Worm (Caenorhabditis elegans): ENCODE measurements around the gene erp-44.2.
A peak's percentile ranks its signal among the peaks of the same experiment; 100 is the strongest.

Gene erp-44.2

ce11 chrIV:7794709-7795108, 39.8 kb downstream of the erp-44.2 start, which contains the start of gene ntp-1:
Gene ntp-1 (minus strand): TSS chrIV:7794809.
- TF ChIP-seq snpc-4 (tag; optimal IDR thresholded peaks at IDR 0.05) (no peak), elt-1 (tag; optimal IDR thresholded peaks at IDR 0.05; ENCODE audit: borderline replicate concordance, insufficient read depth) (no peak), lin-13 (tag; optimal IDR thresholded peaks at IDR 0.05) (no peak), unc-120 (tag; optimal IDR thresholded peaks at IDR 0.05; ENCODE audit: poor library complexity, severe bottlenecking) (no peak), drap-1 (GFP tag; optimal IDR thresholded peaks at IDR 0.05) (no peak), ztf-11 (tag; optimal IDR thresholded peaks at IDR 0.05) (no peak), zip-8 (tag; optimal IDR thresholded peaks at IDR 0.05) (no peak), mab-5 (tag; optimal IDR thresholded peaks at IDR 0.05) (no peak), blmp-1 (tag; optimal IDR thresholded peaks at IDR 0.05) (no peak), unc-39 (tag; optimal IDR thresholded peaks at IDR 0.05) (no peak), lin-32 (GFP tag; optimal IDR thresholded peaks at IDR 0.05) (no peak), nhr-12 (tag; optimal IDR thresholded peaks at IDR 0.05) (no peak), cnd-1 (tag; optimal IDR thresholded peaks at IDR 0.05) (no peak), elt-3 (tag; optimal IDR thresholded peaks at IDR 0.05) (no peak), ceh-39 (tag; optimal IDR thresholded peaks at IDR 0.05) (no peak), nhr-76 (tag; optimal IDR thresholded peaks at IDR 0.05) (no peak), tbx-8 (GFP tag; optimal IDR thresholded peaks at IDR 0.05) (no peak)

- no peak for TF ChIP-seq nhr-2 (tag; optimal IDR thresholded peaks at IDR 0.05)
- TF ChIP-seq lsy-2 (tag; optimal IDR thresholded peaks at IDR 0.05): no peak
- no peak for TF ChIP-seq lin-32 (GFP tag; optimal IDR thresholded peaks at IDR 0.05)
- TF ChIP-seq ceh-83 (GFP tag; optimal IDR thresholded peaks at IDR 0.05): no peak
- no peak for TF ChIP-seq snpc-4 (tag; optimal IDR thresholded peaks at IDR 0.05)
- TF ChIP-seq nhr-76 (tag; optimal IDR thresholded peaks at IDR 0.05): no peak
- no peak for TF ChIP-seq zip-8 (tag; optimal IDR thresholded peaks at IDR 0.05)
- no peak for TF ChIP-seq unc-62 (GFP tag; optimal IDR thresholded peaks at IDR 0.05)
- TF ChIP-seq ztf-11 (tag; optimal IDR thresholded peaks at IDR 0.05): no peak
- TF ChIP-seq nhr-28 (tag; optimal IDR thresholded peaks at IDR 0.05): no peak
- no peak for TF ChIP-seq ceh-43 (GFP tag; optimal IDR thresholded peaks at IDR 0.05)
- no peak for TF ChIP-seq tbx-8 (GFP tag; optimal IDR thresholded peaks at IDR 0.05)
- no peak for TF ChIP-seq M03D4.4 (tag; optimal IDR thresholded peaks at IDR 0.05)
- no peak for TF ChIP-seq sptf-1 (tag; optimal IDR thresholded peaks at IDR 0.05)
- no peak for TF ChIP-seq ceh-39 (tag; optimal IDR thresholded peaks at IDR 0.05)
- no peak for TF ChIP-seq mep-1 (tag; optimal IDR thresholded peaks at IDR 0.05)
- no peak for TF ChIP-seq bed-3 (GFP tag; optimal IDR thresholded peaks at IDR 0.05)
- no peak for TF ChIP-seq nhr-237 (tag; optimal IDR thresholded peaks at IDR 0.05)
- no peak for TF ChIP-seq ham-2 (GFP tag; optimal IDR thresholded peaks at IDR 0.05)
Measured at ce11 chrIV:7791821-7792446, 42.5 kb downstream of the erp-44.2 start, which contains the start of gene C33H5.13. Gene C33H5.13 (minus strand): TSS chrIV:7792263.

- TF ChIP-seq nhr-237 (tag; optimal IDR thresholded peaks at IDR 0.05) (peak; percentile 86), mls-2 (tag; optimal IDR thresholded peaks at IDR 0.05) (no peak), unc-120 (tag; optimal IDR thresholded peaks at IDR 0.05; ENCODE audit: poor library complexity, severe bottlenecking) (peak; percentile 56), lin-32 (GFP tag; optimal IDR thresholded peaks at IDR 0.05) (no peak), nhr-76 (tag; optimal IDR thresholded peaks at IDR 0.05) (no peak), hlh-1 (tag; optimal IDR thresholded peaks at IDR 0.05) (peak; percentile 95), elt-1 (tag; optimal IDR thresholded peaks at IDR 0.05; ENCODE audit: borderline replicate concordance, insufficient read depth) (peak; percentile 30), pha-4 (tag; optimal IDR thresholded peaks at IDR 0.05) (peak; percentile 94), cnd-1 (tag; optimal IDR thresholded peaks at IDR 0.05) (peak; percentile 58), ceh-43 (GFP tag; optimal IDR thresholded peaks at IDR 0.05) (no peak), drap-1 (GFP tag; optimal IDR thresholded peaks at IDR 0.05) (peak; percentile 20), sptf-1 (tag; optimal IDR thresholded peaks at IDR 0.05) (peak; percentile 6), lsy-2 (tag; optimal IDR thresholded peaks at IDR 0.05) (peak; percentile 98), bed-3 (GFP tag; optimal IDR thresholded peaks at IDR 0.05) (no peak), nhr-12 (tag; optimal IDR thresholded peaks at IDR 0.05) (peak; percentile 2), lin-13 (tag; optimal IDR thresholded peaks at IDR 0.05) (peak; percentile 85), ceh-39 (tag; optimal IDR thresholded peaks at IDR 0.05) (peak; percentile 86), mep-1 (tag; optimal IDR thresholded peaks at IDR 0.05) (peak; percentile 98), sem-2 (GFP tag; optimal IDR thresholded peaks at IDR 0.05) (no peak), unc-62 (GFP tag; optimal IDR thresholded peaks at IDR 0.05) (peak; percentile 77), ces-1 (GFP tag; optimal IDR thresholded peaks at IDR 0.05) (peak; percentile 87), elt-3 (tag; optimal IDR thresholded peaks at IDR 0.05) (no peak), blmp-1 (tag; optimal IDR thresholded peaks at IDR 0.05) (no peak)
Measured at ce11 chrIV:7790801-7791588, 43.5 kb downstream of the erp-44.2 start, which contains the start of gene rsp-6. Gene rsp-6 (minus strand): TSS chrIV:7791229.

Measured in whole organism, mixed stage, embryonic.